Worm (Caenorhabditis elegans): ENCODE results near the gene sax-1.

DNA sequence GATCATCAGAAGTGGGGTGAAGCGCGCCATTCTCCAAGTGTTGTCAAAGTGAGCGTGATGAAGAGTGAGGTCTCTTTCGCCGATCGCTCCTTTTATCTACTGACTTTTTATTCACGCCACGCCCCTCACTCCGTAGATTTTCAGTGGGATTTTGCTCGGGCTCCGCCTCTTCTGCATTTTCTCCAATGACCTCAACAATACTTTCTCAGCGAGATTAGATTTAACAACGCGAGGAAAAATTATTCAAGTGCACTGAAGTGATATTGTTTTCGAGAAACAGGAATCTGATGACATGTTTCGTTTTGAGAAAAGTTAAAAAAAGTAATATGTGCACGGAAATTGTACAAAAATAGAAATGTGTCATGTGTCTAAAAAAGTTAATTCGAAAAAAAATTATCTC lies 18.9 kb upstream of the sax-1 start, which contains the start of gene snet-1:
- no peak for TF ChIP-seq R02D3.7 (tag; optimal IDR thresholded peaks at IDR 0.05)
- TF ChIP-seq snpc-4 (tag; optimal IDR thresholded peaks at IDR 0.05), result no peak
- TF ChIP-seq unc-62 (GFP tag; optimal IDR thresholded peaks at IDR 0.05), result no peak
- TF ChIP-seq egl-5 (tag; optimal IDR thresholded peaks at IDR 0.05), result no peak
- no peak for TF ChIP-seq nhr-23 (tag; optimal IDR thresholded peaks at IDR 0.05)
- no peak for TF ChIP-seq nhr-12 (tag; optimal IDR thresholded peaks at IDR 0.05)
- TF ChIP-seq pqm-1 (tag; optimal IDR thresholded peaks at IDR 0.05), result no peak
- no peak for TF ChIP-seq ztf-11 (tag; optimal IDR thresholded peaks at IDR 0.05)
- TF ChIP-seq elt-1 (tag; optimal IDR thresholded peaks at IDR 0.05), result no peak
- no peak for TF ChIP-seq elt-3 (tag; optimal IDR thresholded peaks at IDR 0.05)
- no peak for TF ChIP-seq ama-1 (optimal IDR thresholded peaks at IDR 0.05)
- TF ChIP-seq hmg-11 (tag; optimal IDR thresholded peaks at IDR 0.05), result no peak
- TF ChIP-seq zag-1 (tag; optimal IDR thresholded peaks at IDR 0.05), result no peak

All from whole organism, L3 larva.